Worm (Caenorhabditis elegans) whole organism, dauer: Measurements from ENCODE around the gene D1022.4.
"Not testable (repeated sequence)": the region's sequence is repeated elsewhere in the genome, so short reads cannot be mapped to it uniquely, and the experiment has no call there.

Experiments used
- unc-62 ChIP-seq: sonication (generic microtip); optimal IDR thresholded peaks from 2 replicates; lab custom pipeline; 2017; ENCODE audit warnings: missing biosample characterization, missing genetic modification reagents, missing genetic modification characterization

The D1022.4 gene

DNA sequence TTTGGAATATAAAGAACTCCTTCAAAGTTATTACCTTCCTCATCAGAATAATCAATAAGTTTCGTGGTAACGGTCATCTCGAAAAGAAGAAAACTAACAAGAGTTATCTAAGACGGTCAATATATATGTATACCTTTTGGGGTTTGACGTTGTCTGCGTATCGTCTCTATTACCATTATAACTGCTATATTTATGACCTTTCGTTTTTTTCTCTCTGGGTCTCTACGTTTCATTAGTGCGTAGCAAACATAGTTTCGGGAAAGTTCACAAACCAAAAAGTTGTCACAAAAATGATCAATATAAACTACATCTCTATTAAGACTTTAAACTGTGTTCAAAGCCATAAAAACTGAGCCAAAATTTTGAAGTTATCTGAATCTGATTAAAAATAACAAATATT is at the start of gene D1022.4:
Gene D1022.4, minus strand, starts transcription at position 83 of the 400 bp plus-strand sequence.
- TF ChIP-seq unc-62 (GFP tag; lab: Kevin White, UChicago) = no peak

DNA sequence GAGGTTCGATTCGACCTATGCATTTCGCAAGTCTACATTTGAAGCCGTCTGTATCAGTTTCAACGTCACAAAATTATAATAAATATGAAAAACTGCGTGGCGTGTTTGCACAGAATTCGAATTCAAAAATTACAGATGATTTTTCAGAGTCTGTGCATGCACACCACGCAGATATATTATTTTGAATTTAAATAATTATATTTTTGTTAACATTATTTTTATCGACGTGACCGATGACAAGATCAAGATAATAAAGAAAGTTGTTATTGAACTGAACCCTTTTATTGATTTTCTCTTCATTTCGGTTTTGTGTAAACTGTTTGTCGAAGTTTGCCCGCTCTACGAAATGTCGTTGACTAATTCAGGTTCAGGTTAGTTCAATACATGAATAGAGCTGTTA is 47.9 kb upstream of the D1022.4 start, which contains the start of gene C28F5.1:
Gene C28F5.1, plus strand, starts transcription at position 301 of the 400 bp plus-strand sequence.
- TF ChIP-seq unc-62 (GFP tag; lab: Kevin White, UChicago) = no peak

DNA sequence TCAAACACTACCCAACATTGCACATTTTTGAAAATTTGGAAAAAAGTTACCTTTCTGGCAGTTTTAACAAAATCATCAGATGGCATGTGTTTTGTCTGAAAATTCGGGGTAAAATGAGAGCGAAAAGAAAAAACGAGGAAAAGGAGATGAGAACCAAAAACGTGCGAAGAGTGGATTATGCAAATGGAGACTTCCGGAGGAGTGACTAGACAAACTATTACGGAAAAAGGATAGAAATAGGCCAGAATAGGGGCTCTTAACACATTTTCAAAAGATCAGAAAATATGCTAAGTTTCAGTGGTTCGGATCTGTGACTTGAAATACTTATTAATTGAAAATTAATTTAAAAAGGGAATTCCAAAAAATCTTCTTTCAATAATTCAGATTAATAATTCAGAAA is 42.3 kb upstream of the D1022.4 start, which contains the start of gene srab-14:
Gene srab-14, minus strand, starts transcription at position 101 of the 400 bp plus-strand sequence.
- no peak for TF ChIP-seq unc-62 (GFP tag; lab: Kevin White, UChicago)

DNA sequence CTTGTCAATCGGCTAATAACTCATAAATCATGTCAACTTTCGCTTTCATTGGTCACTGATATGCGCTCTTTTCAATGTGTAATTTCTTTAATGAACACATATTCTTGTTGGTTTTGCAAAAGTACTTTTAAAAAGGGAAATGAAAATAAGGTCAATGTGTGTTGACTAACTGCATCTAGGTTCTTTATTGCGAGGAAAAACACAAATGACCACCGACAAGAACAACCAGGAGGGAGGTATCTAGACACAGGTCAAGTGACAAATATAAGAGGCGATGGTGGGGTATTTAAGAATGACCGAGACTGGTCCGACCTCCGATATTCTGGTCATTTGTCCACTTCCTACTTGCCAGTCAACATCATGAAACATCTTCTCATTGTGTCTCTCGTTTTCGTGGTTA is 39.0 kb upstream of the D1022.4 start, which contains the start of gene spi-1:
Gene spi-1, plus strand, starts transcription at position 178 of the 400 bp plus-strand sequence.
- no peak for TF ChIP-seq unc-62 (GFP tag; lab: Kevin White, UChicago)

DNA sequence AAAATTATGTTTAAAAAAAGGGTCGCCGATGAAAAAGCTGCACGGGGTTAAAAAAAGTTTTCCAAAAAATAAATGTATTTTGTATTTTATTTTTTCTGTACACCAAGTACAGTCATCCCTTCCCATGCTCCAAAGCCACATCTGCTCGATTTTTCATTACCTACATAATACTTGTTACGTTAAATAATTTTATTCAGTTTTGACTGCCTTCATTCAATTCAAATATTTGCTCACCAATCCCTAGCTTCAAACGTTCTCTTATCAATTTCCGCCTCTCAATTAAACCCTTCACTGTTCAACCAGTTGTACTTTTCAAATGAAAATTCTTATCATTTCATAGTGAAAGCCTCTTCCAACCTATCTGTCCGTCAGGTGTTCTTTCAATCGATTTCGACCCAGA is 37.1 kb upstream of the D1022.4 start, which contains the start of gene R10H1.1:
Gene R10H1.1, plus strand, starts transcription at position 301 of the 400 bp plus-strand sequence.
- no peak for TF ChIP-seq unc-62 (GFP tag; lab: Kevin White, UChicago)

DNA sequence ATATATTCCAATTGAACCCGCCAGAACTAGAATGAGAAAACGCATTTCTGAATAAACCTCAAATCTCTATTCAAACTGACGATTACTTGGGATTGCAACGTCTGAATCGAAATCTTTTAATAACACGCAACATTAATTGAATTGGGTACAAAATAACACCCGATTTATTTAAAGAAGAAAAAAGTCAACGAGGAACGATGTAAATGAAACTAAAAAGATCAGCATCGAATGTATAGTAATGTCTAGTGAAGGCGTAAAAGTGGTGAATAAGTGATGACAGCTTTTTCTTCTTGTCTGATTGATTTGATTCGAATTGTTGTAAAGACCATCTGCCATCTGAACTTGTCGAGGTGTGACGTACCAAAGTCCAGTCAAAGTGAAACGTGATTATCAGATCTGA is 36.5 kb upstream of the D1022.4 start, which contains the start of gene nas-23:
Gene nas-23, minus strand, starts transcription at position 101 of the 400 bp plus-strand sequence.
- no peak for TF ChIP-seq unc-62 (GFP tag; lab: Kevin White, UChicago)

DNA sequence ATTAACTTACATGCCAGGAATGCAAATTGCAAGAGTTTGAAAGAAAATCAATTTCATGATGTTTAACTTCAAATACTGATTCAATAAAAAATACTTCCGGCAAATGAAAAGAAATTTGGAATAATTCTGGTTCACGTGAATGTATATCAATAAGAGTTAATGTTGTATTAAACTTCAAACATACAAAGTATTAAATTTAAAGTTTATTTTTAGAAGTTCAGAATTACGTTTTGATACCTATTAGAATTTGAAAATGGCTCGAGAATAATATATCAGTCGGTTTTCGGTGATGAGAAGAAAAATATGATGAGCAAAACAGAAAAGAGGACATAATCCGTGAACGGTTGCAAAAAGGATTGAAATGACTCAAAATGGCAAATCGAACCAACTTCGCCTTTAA is 32.5 kb upstream of the D1022.4 start, which contains the start of gene D1022.9:
Gene D1022.9, minus strand, starts transcription at position 101 of the 400 bp plus-strand sequence.
- TF ChIP-seq unc-62 (GFP tag; lab: Kevin White, UChicago) = no peak

DNA sequence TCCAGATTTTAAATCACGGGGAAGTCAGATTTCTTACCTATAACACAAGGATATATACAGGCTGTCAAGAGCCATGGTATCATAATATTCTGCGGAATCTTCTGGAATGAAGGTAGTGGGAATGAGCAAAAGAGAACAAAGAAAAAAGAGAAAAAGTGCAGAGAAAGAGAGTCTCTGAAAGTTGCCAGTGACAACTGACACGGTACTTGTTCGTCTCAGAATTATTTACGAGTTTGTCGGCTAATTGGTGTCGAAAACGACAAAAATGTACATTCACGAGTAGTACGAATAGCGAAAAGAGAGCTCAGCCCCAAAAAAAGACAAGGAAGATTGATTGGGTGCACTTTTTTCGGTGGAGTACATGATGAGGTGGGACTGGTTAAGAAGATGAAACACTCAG is 25.9 kb upstream of the D1022.4 start, which contains the start of gene cah-2:
Gene cah-2, minus strand, starts transcription at position 101 of the 400 bp plus-strand sequence.
- no peak for TF ChIP-seq unc-62 (GFP tag; lab: Kevin White, UChicago)

DNA sequence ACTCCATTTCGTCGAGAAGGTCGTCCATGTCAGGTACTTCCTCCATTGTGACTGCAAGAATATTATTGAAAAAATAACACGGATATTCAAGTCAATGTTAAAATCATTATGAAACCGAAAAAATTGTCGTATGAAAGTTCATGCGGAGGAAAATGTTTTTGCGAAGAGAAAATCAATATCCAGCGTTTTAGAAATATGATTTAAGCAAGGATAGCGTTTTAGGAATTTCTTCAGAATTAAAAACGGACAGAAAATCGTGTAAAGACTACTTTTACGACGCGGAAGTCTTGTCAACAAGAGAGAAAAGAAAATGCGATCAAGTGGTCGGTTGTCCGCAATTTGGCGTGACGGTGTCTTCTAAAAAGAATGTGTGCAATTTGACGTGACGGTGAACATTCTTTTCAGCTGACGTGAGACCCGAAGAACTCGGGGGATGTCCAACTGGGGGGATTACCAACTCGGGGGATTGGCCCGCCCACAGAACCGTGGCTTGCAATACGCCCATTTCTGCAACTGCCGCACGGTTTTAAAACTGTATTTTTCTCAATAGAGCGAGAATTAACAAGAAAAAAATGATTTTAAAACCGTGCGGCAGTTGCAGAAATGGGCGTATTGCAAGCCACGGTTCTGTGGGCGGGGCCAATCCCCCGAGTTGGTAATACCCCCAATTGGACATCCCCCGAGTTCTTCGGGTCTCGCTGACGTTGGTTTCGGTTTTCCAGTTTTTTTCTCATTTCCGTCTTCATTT is 21.6 kb upstream of the D1022.4 start, which contains the start of the genes aka-1 and ubc-6:
Gene aka-1, minus strand, starts transcription at position 51 of the 748 bp plus-strand sequence.
Gene ubc-6, plus strand, starts transcription at position 701 of the 748 bp plus-strand sequence.
- no peak for TF ChIP-seq unc-62 (GFP tag; lab: Kevin White, UChicago)

DNA sequence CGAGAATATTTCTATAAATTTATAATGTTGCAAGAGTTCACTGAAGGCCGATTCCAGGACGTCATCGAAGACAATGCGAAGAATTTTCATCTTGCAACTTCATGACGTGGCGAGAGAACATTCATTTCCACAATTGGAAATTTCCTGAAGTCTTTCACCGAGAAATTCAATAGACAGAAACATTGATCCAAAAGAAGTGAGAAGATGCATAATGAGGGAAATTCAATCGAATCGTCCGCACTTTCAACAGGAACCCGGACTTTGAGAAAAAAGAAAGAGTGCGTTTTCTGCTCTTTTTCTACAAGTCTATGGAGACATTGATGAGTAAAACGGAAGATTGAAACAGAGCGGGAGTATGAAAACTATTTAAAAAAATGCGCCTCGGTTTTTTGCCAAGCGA is 12.2 kb upstream of the D1022.4 start:
- no peak for TF ChIP-seq unc-62 (GFP tag; lab: Kevin White, UChicago)

DNA sequence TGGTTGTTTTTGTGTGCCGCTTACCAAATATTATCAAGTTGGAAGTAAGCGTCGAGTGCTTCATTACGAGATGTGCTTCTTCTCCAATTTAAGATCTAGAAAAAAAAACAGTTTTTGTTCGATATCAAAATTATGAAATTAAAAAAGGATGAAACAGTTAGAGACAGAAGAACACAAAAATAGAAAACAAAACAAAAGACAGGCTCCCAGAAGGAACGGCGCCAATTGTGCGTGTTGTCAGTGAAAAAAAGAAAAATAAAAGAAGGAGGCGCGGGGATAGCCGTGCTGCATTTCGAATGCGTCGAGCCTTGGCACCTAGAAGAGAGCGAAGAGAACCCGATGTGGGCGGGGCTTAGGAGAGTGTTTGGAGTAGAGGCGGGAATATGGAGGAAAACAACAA is 8.4 kb upstream of the D1022.4 start, which contains the start of gene sro-1:
Gene sro-1, minus strand, starts transcription at position 101 of the 400 bp plus-strand sequence.
- TF ChIP-seq unc-62 (GFP tag; lab: Kevin White, UChicago) = no peak

DNA sequence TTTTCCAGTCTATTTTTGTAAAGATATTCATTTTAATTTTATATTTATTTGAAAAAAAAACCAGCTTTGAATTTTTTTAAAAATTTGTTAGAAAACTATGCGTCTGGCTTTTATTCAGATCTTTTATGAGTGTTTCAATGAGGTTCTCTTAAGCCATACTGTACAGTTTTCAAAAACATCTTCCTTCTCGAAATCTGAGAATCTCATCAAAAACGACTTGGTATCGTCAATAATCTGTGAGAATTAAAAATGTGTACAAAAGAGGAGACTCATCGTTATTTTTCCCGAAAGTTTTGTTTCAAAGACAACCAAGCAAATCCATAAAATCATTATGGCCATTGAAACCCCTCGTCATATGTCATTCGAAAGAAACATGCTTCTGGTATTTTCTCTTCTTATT is 2.1 kb upstream of the D1022.4 start, which contains the start of gene D1022.2:
Gene D1022.2, plus strand, starts transcription at position 301 of the 400 bp plus-strand sequence.
- no peak for TF ChIP-seq unc-62 (GFP tag; lab: Kevin White, UChicago)

DNA sequence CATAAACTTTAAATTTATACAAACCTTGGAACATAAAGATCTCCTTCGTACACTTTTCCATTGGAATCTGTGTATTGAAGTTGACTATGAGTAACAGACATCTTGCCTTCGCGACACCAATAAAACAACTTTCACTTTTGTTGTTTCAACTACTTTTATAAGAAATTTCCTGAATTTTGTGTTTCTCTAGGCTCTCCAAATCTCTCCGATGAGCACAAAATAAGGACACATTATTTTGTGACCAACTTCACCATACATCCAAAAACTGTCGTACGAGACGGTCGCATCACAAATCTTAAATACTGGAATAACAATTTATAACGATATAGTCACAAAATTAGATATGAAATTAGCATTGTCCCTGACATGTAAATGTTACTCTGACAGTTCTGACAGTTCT is 1.6 kb upstream of the D1022.4 start, which contains the start of gene D1022.5:
Gene D1022.5, minus strand, starts transcription at position 101 of the 400 bp plus-strand sequence.
- TF ChIP-seq unc-62 (GFP tag; lab: Kevin White, UChicago) = no peak

DNA sequence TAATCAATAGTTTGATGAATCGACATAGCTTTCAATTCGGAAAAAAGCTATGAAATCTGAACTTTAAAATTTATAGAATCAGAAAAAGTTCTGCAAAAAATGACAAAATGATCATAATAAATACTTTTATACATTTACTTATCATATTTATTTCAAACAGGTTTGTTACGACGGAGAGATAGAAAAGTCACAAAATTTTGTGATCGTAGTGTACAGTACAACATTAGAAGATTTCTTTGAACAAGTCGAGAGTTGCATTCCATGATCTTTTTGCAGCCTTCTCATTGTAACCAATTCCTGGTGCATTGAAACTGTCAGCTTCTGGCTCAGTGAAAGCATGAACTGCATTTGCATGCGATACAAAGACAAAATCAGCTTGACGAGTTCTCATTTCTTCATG is 908 bp downstream of the D1022.4 start, which contains the start of gene D1022.3:
Gene D1022.3, minus strand, starts transcription at position 101 of the 400 bp plus-strand sequence.
- TF ChIP-seq unc-62 (GFP tag; lab: Kevin White, UChicago) = no peak

DNA sequence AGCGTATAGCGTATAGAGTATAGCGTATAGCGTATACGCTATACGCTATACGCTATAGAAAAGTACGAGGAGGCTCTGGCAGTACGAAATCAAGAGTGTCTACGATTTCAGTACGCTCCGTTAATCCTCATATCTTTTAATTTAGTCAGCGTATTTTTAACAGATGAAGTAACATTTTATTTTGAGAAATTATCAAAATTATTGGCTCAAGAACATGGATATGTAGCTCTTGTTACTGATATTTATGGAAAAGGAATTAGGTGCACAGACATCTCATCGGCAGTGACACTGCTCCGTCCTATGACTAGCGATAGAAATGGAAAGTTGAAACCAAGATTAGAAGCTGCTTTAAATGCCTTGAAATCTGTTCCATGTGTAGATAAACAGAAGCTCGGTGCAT is 22.1 kb downstream of the D1022.4 start, which contains the start of gene K02A2.1:
Gene K02A2.1, plus strand, starts transcription at position 301 of the 400 bp plus-strand sequence.
- TF ChIP-seq unc-62 (GFP tag; lab: Kevin White, UChicago) = not testable (repeated sequence)

DNA sequence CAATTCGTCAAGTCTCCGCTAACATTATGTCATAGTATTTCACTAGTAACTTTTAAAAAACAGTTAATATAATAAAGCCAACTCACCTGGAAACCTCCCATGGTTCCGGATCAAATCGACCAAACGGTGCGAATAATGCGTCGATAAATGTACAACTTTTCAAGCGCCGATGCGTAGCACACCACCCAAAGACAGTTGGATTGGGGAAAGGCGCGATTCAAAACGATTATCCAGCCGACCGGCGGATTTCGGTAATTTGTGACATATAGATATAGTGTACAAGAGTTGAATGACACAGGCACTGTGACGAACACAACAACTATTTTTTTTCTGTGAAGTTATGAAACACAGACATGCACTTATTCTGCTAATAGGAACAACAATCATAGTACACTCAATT is 22.9 kb downstream of the D1022.4 start, which contains the start of gene kcc-3:
Gene kcc-3, minus strand, starts transcription at position 101 of the 400 bp plus-strand sequence.
- TF ChIP-seq unc-62 (GFP tag; lab: Kevin White, UChicago) = no peak
